Worm (Caenorhabditis elegans): ENCODE data around the gene dpf-6.

The dpf-6 gene

ce11 chrIII:8085355-8085754 is 47.3 kb downstream of the dpf-6 start, which contains the start of the genes K06H7.7 and grp-1 (continued):
- TF ChIP-seq egl-5 (tag; optimal IDR thresholded peaks at IDR 0.05) = peak; percentile 56
- no peak for TF ChIP-seq lsy-12 (tag; optimal IDR thresholded peaks at IDR 0.05)
- no peak for TF ChIP-seq ceh-82 (tag; optimal IDR thresholded peaks at IDR 0.05)
- TF ChIP-seq fos-1 (tag; optimal IDR thresholded peaks at IDR 0.05) = no peak
- TF ChIP-seq mml-1 (tag; optimal IDR thresholded peaks at IDR 0.05) = no peak
- no peak for TF ChIP-seq unc-62 (GFP tag; optimal IDR thresholded peaks at IDR 0.05)
- TF ChIP-seq nhr-28 (tag; optimal IDR thresholded peaks at IDR 0.05) = no peak
- TF ChIP-seq lin-39 (tag; optimal IDR thresholded peaks at IDR 0.05) = no peak
- TF ChIP-seq hmg-11 (tag; optimal IDR thresholded peaks at IDR 0.05) = no peak
- no peak for TF ChIP-seq ceh-16 (tag; optimal IDR thresholded peaks at IDR 0.05)
- no peak for TF ChIP-seq tbx-2 (tag; optimal IDR thresholded peaks at IDR 0.05)
- no peak for TF ChIP-seq pqm-1 (tag; optimal IDR thresholded peaks at IDR 0.05)
- TF ChIP-seq ama-1 (optimal IDR thresholded peaks at IDR 0.05) = no peak
- peak; percentile 71 for TF ChIP-seq pha-4 (tag; optimal IDR thresholded peaks at IDR 0.05)
- TF ChIP-seq sea-2 (GFP tag; optimal IDR thresholded peaks at IDR 0.05) = no peak

- TF ChIP-seq fos-1 (tag; optimal IDR thresholded peaks at IDR 0.05) = no peak
- TF ChIP-seq nhr-11 (tag; optimal IDR thresholded peaks at IDR 0.05) = no peak
Observed at ce11 chrIII:8088235-8088634, 50.2 kb downstream of the dpf-6 start, which contains the start of gene vms-1. vms-1 (plus strand) TSS chrIII:8088535.
